Fruit fly (Drosophila melanogaster) whole organism, embryonic: ENCODE data around the gene mthl9.

Source experiments
- BEAF-32 ChIP-seq: fragments of 200-800 bp; sonication (Bioruptor generic); optimal IDR thresholded peaks from 3 replicates; lab custom pipeline; 2017; ENCODE audit warnings: missing biosample characterization, missing genetic modification characterization, mild to moderate bottlenecking, moderate library complexity, missing genetic modification reagents
- CG10267 ChIP-seq: fragments of 200-800 bp; sonication (Bioruptor generic); optimal IDR thresholded peaks from 2 replicates; lab custom pipeline; 2018; ENCODE audit warnings: missing biosample characterization, mild to moderate bottlenecking, missing genetic modification characterization, moderate library complexity
- CG10654 ChIP-seq: fragments of 200-800 bp; sonication (Bioruptor generic); optimal IDR thresholded peaks from 2 replicates; lab custom pipeline; 2016; ENCODE audit warnings: missing biosample characterization, missing genetic modification characterization
- CG11093 ChIP-seq: fragments of 200-800 bp; sonication (Bioruptor generic); IDR thresholded peaks from 3 replicates; pipeline ENCODE4 v1.3.6; 2022; ENCODE audit warnings: missing biosample characterization, missing genetic modification characterization
- CG11456 ChIP-seq: fragments of 200-800 bp; sonication (Bioruptor generic); IDR thresholded peaks from 3 replicates; pipeline ENCODE4 v1.3.6; 2022; ENCODE audit warnings: missing biosample characterization, missing genetic modification characterization
- CG13287 ChIP-seq: fragments of 200-800 bp; sonication (Bioruptor generic); IDR thresholded peaks from 2 replicates; pipeline ENCODE4 v1.3.6; 2022; ENCODE audit warnings: missing biosample characterization, missing genetic modification characterization; ENCODE audit not compliant: partially characterized antibody
- CG14441 ChIP-seq: fragments of 200-800 bp; sonication (Bioruptor generic); IDR thresholded peaks from 2 replicates; pipeline ENCODE4 v1.3.6; 2022; ENCODE audit warnings: missing biosample characterization, missing genetic modification characterization
- CG15479 ChIP-seq: fragments of 200-800 bp; sonication (Bioruptor generic); optimal IDR thresholded peaks from 3 replicates; lab custom pipeline; 2019; ENCODE audit warnings: missing biosample characterization, mild to moderate bottlenecking, missing genetic modification characterization, moderate library complexity
- CG16815 ChIP-seq: fragments of 200-800 bp; sonication (Bioruptor generic); optimal IDR thresholded peaks from 3 replicates; lab custom pipeline; 2017; ENCODE audit warnings: missing biosample characterization, mild to moderate bottlenecking, missing genetic modification characterization
- CG17385 ChIP-seq: fragments of 200-800 bp; sonication (Bioruptor generic); optimal IDR thresholded peaks from 3 replicates; lab custom pipeline; 2018; ENCODE audit warnings: missing biosample characterization, mild to moderate bottlenecking, missing genetic modification characterization
- CG1832 ChIP-seq: fragments of 200-800 bp; sonication (Bioruptor generic); optimal IDR thresholded peaks from 2 replicates; lab custom pipeline; 2017; ENCODE audit warnings: missing biosample characterization, mild to moderate bottlenecking, missing genetic modification characterization, inconsistent platforms
- CG2712 ChIP-seq: fragments of 200-800 bp; optimal IDR thresholded peaks from 3 replicates; lab custom pipeline; 2019; ENCODE audit warnings: missing biosample characterization, mild to moderate bottlenecking, missing genetic modification characterization, moderate library complexity
- CG4328 ChIP-seq: fragments of 200-800 bp; sonication (Bioruptor generic); optimal IDR thresholded peaks from 3 replicates; lab custom pipeline; 2017; ENCODE audit warnings: missing biosample characterization, missing genetic modification reagents, missing genetic modification characterization
- CG8388 ChIP-seq: fragments of 200-800 bp; sonication (Bioruptor generic); optimal IDR thresholded peaks from 2 replicates; lab custom pipeline; 2019; ENCODE audit warnings: missing biosample characterization, mild to moderate bottlenecking, missing genetic modification characterization, moderate library complexity
- CG8478 ChIP-seq: fragments of >200 bp; optimal IDR thresholded peaks from 2 replicates; lab custom pipeline; 2018
- CG9609 ChIP-seq: fragments of 200-800 bp; sonication (Bioruptor generic); optimal IDR thresholded peaks from 3 replicates; lab custom pipeline; 2016; ENCODE audit warnings: missing biosample characterization, missing genetic modification characterization
- CG9876 ChIP-seq: fragments of 200-800 bp; sonication (Bioruptor generic); optimal IDR thresholded peaks from 2 replicates; lab custom pipeline; 2016; ENCODE audit warnings: missing biosample characterization, missing genetic modification characterization
- CG9932 ChIP-seq: fragments of 200-800 bp; sonication (Bioruptor generic); IDR thresholded peaks from 2 replicates; pipeline ENCODE4 v1.3.6; 2022; ENCODE audit warnings: missing biosample characterization, missing genetic modification characterization
- Dad ChIP-seq: fragments of 200-800 bp; sonication (Bioruptor generic); optimal IDR thresholded peaks from 3 replicates; lab custom pipeline; 2016; ENCODE audit warnings: missing biosample characterization, missing genetic modification characterization
- Dbx ChIP-seq: fragments of 200-800 bp; sonication (Bioruptor generic); IDR thresholded peaks from 3 replicates; pipeline ENCODE4 v1.3.6; 2022; ENCODE audit warnings: missing biosample characterization, missing genetic modification characterization
- Dek ChIP-seq: fragments of 200-800 bp; sonication (Bioruptor generic); optimal IDR thresholded peaks from 3 replicates; lab custom pipeline; 2019; ENCODE audit warnings: missing biosample characterization, mild to moderate bottlenecking, missing genetic modification characterization, moderate library complexity
- Lpt ChIP-seq: fragments of >200 bp; optimal IDR thresholded peaks from 2 replicates; lab custom pipeline; 2018; ENCODE audit warnings: missing biosample characterization, missing genetic modification characterization
- Max ChIP-seq: fragments of 200-800 bp; sonication (Bioruptor generic); optimal IDR thresholded peaks from 2 replicates; lab custom pipeline; 2016; ENCODE audit warnings: missing biosample characterization, mild to moderate bottlenecking, missing genetic modification characterization
- Six4 ChIP-seq: fragments of 200-800 bp; sonication (Bioruptor generic); optimal IDR thresholded peaks from 2 replicates; lab custom pipeline; 2016; ENCODE audit warnings: missing biosample characterization, missing genetic modification characterization
- Sox102F ChIP-seq: fragments of 200-800 bp; sonication (Bioruptor generic); optimal IDR thresholded peaks from 2 replicates; lab custom pipeline; 2018; ENCODE audit warnings: missing biosample characterization, mild to moderate bottlenecking, missing genetic modification characterization, moderate library complexity
- Sry-β ChIP-seq: fragments of 200-800 bp; sonication (Bioruptor generic); optimal IDR thresholded peaks from 2 replicates; lab custom pipeline; 2018; ENCODE audit warnings: missing biosample characterization, mild to moderate bottlenecking, missing genetic modification characterization, moderate library complexity
- Tbp ChIP-seq: fragments of >200 bp; optimal IDR thresholded peaks from 2 replicates; lab custom pipeline; 2018; ENCODE audit warnings: missing biosample characterization, missing genetic modification characterization
- amos ChIP-seq: fragments of 200-800 bp; sonication (Bioruptor generic); IDR thresholded peaks from 2 replicates; pipeline ENCODE4 v1.3.6; 2022; ENCODE audit warnings: missing biosample characterization, missing genetic modification characterization; ENCODE audit not compliant: partially characterized antibody
- ash1 ChIP-seq: fragments of 200-800 bp; sonication (Bioruptor generic); optimal IDR thresholded peaks from 2 replicates; lab custom pipeline; 2018; ENCODE audit warnings: missing biosample characterization, mild to moderate bottlenecking, missing genetic modification characterization
- bab2 ChIP-seq: fragments of 200-800 bp; sonication (Bioruptor generic); optimal IDR thresholded peaks from 2 replicates; lab custom pipeline; 2016; ENCODE audit warnings: missing biosample characterization, missing genetic modification characterization
- bowl ChIP-seq: fragments of 200-800 bp; sonication (Bioruptor generic); IDR thresholded peaks from 2 replicates; pipeline ENCODE4 v1.3.6; 2022; ENCODE audit warnings: missing biosample characterization, missing genetic modification characterization
- cad ChIP-seq: fragments of >200 bp; optimal IDR thresholded peaks from 2 replicates; lab custom pipeline; 2017; ENCODE audit warnings: missing biosample characterization, missing genetic modification characterization
- cato ChIP-seq: fragments of 200-800 bp; sonication (Bioruptor generic); optimal IDR thresholded peaks from 2 replicates; lab custom pipeline; 2016; ENCODE audit warnings: missing biosample characterization, missing genetic modification characterization, borderline replicate concordance
- ci ChIP-seq: fragments of 200-800 bp; sonication (Bioruptor generic); IDR thresholded peaks from 3 replicates; pipeline ENCODE4 v1.3.6; 2022; ENCODE audit warnings: missing biosample characterization, missing genetic modification characterization
- fd102C ChIP-seq: fragments of 200-800 bp; sonication (Bioruptor generic); optimal IDR thresholded peaks from 2 replicates; lab custom pipeline; 2018; ENCODE audit warnings: missing biosample characterization, mild to moderate bottlenecking, missing genetic modification characterization, moderate library complexity
- fd64A ChIP-seq: fragments of 200-800 bp; sonication (Bioruptor generic); optimal IDR thresholded peaks from 3 replicates; lab custom pipeline; 2018; ENCODE audit warnings: missing biosample characterization, mild to moderate bottlenecking, missing genetic modification characterization
- gcm2 ChIP-seq: fragments of 200-800 bp; sonication (Bioruptor generic); optimal IDR thresholded peaks from 2 replicates; lab custom pipeline; 2016; ENCODE audit warnings: missing biosample characterization, missing genetic modification characterization
- gt ChIP-seq: fragments of 200-800 bp; sonication (Bioruptor generic); IDR thresholded peaks from 2 replicates; pipeline ENCODE4 v1.3.6; 2022; ENCODE audit warnings: missing biosample characterization, missing genetic modification characterization
- hkb ChIP-seq, 2 experiments: fragments of 200-800 bp in 1 of 2; fragments of >200 bp in 1 of 2; sonication (Bioruptor generic) in 1 of 2; IDR thresholded peaks in 1 of 2; optimal IDR thresholded peaks in 1 of 2; 2 replicates each; pipeline versions ENCODE4 v1.3.6 to Lab custom; 2017 to 2022; ENCODE audit warnings: missing biosample characterization in 1 of 2, missing genetic modification characterization in 1 of 2
- hth ChIP-seq: fragments of >200 bp; optimal IDR thresholded peaks from 2 replicates; lab custom pipeline; 2017; ENCODE audit warnings: inconsistent platforms
- jumu ChIP-seq: fragments of 200-800 bp; sonication (Bioruptor generic); optimal IDR thresholded peaks from 3 replicates; lab custom pipeline; 2016; ENCODE audit warnings: missing biosample characterization, missing genetic modification characterization
- klu ChIP-seq: fragments of 200-800 bp; sonication (Bioruptor generic); IDR thresholded peaks from 2 replicates; pipeline ENCODE4 v1.3.6; 2022; ENCODE audit warnings: missing biosample characterization, missing genetic modification characterization
- lmd ChIP-seq: fragments of 200-800 bp; sonication (Bioruptor generic); IDR thresholded peaks from 2 replicates; pipeline ENCODE4 v1.3.6; 2022; ENCODE audit warnings: missing biosample characterization, missing genetic modification characterization
- p53 ChIP-seq: fragments of 200-800 bp; sonication (Bioruptor generic); optimal IDR thresholded peaks from 2 replicates; lab custom pipeline; 2016; ENCODE audit warnings: missing biosample characterization, missing genetic modification characterization
- pros ChIP-seq: fragments of 200-800 bp; sonication (Bioruptor generic); optimal IDR thresholded peaks from 3 replicates; lab custom pipeline; 2019; ENCODE audit warnings: missing biosample characterization, mild to moderate bottlenecking, missing genetic modification characterization, moderate library complexity
- pzg ChIP-seq: fragments of 200-800 bp; sonication (Bioruptor generic); optimal IDR thresholded peaks from 3 replicates; lab custom pipeline; 2018; ENCODE audit warnings: missing biosample characterization, mild to moderate bottlenecking, missing genetic modification characterization, moderate library complexity
- wor ChIP-seq: fragments of 200-800 bp; sonication (Bioruptor generic); IDR thresholded peaks from 2 replicates; pipeline ENCODE4 v1.3.6; 2022; ENCODE audit warnings: missing biosample characterization, missing genetic modification characterization
- zfh1 ChIP-seq: fragments of 200-800 bp; sonication (Bioruptor generic); IDR thresholded peaks from 3 replicates; pipeline ENCODE4 v1.3.6; 2022; ENCODE audit warnings: missing biosample characterization, missing genetic modification characterization
- zfh2 ChIP-seq: fragments of 200-800 bp; sonication (Bioruptor generic); optimal IDR thresholded peaks from 2 replicates; lab custom pipeline; 2016; ENCODE audit warnings: missing biosample characterization, missing genetic modification characterization

The mthl9 gene

DNA sequence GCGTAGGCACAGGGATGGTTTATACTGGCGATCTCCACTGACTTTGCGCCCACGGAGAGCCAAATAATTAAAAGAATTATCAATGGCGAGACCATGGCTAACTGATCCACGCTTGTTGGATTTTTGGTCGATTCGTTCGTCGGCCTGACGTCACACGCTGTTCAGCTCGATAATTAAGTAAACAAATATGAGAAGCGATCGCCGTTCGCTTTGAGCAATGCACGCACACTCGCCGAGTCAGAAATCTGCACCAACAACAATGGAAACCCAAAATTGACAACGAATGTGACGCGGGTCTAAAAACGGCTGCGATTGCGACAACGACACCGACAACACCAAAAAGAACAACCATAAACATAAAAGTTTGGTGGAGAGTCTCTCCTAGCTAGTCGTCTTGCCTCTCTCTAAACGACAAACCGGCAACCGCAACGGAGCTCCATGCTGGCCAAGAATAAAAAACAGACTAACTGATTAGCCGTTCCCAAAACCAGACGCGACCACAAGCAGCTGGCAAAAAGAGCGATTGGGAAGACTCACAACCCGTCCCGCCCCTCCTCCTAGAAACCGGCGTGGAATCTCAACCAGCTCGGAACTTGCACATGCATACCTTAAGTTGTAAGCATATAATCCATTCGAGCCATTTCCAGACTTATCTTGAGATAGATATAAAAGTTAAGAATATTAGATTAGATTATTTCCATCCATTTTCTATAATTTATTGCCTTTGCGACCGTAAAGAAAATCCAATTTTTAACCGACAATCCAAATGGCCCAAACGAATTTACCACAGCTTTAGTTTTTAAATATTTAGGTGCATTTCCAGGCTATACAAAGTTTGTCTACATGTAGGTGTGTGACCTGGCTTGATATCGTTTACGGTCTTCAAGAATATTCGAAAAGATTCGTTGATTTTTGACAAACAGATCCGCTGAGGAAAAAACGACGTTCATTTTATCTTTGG is at the start of gene mthl9 (continued):
- TF ChIP-seq zfh1 (no peak), Six4 (GFP tag; lab: Kevin White, UChicago) (no peak), Dek (tag; lab: Kevin White, UChicago) (no peak), gt (GFP tag; lab: Robert Waterston, UW) (no peak), hth (lab: Kevin White, UChicago) (no peak), CG8478 (no peak), CG16815 (GFP tag; lab: Kevin White, UChicago) (no peak), ash1 (GFP tag; lab: Kevin White, UChicago) (no peak), p53 (GFP tag; lab: Kevin White, UChicago) (no peak), CG4328 (GFP tag; lab: Kevin White, UChicago) (peak; percentile 26), wor (GFP tag; lab: Robert Waterston, UW) (no peak), gcm2 (GFP tag; lab: Kevin White, UChicago) (no peak), amos (GFP tag; lab: Robert Waterston, UW) (peak; percentile 10; the same call in 1 of the 2 replicates), fd64A (GFP tag; lab: Kevin White, UChicago) (no peak), bab2 (no peak), Sox102F (GFP tag; lab: Kevin White, UChicago) (no peak), CG9876 (GFP tag; lab: Kevin White, UChicago) (no peak), CG1832 (GFP tag; lab: Kevin White, UChicago) (no peak), CG15479 (GFP tag; lab: Kevin White, UChicago) (no peak), CG17385 (GFP tag; lab: Kevin White, UChicago) (peak; percentile 17), CG13287 (GFP tag; lab: Robert Waterston, UW) (peak; percentile 45; the same call in 1 of the 2 replicates), jumu (no peak), pzg (GFP tag; lab: Kevin White, UChicago) (peak; percentile 9), klu (GFP tag; lab: Robert Waterston, UW) (no peak), bowl (GFP tag; lab: Robert Waterston, UW) (no peak), CG10654 (GFP tag; lab: Kevin White, UChicago) (no peak), fd102C (GFP tag; lab: Kevin White, UChicago) (no peak), Max (GFP tag; lab: Kevin White, UChicago) (no peak), BEAF-32 (GFP tag; lab: Kevin White, UChicago) (no peak), cad (no peak), cato (GFP tag; lab: Kevin White, UChicago) (no peak), CG8388 (GFP tag; lab: Kevin White, UChicago) (no peak), CG11456 (no peak), CG9609 (GFP tag; lab: Kevin White, UChicago) (no peak), Dbx (GFP tag; lab: Robert Waterston, UW) (0 out of 3 replicates have a peak, but pooled peaks have one; percentile 19), CG2712 (tag; lab: Kevin White, UChicago) (no peak), CG14441 (GFP tag; lab: Robert Waterston, UW) (peak; percentile 41; the same call in 1 of the 2 replicates), hkb (optimal IDR thresholded peaks at IDR 0.05; lab: Kevin White, UChicago) (no peak), hkb (GFP tag; IDR thresholded peaks at IDR 0.05; lab: Robert Waterston, UW) (peak; percentile 46; the same call in 1 of the 2 replicates), ci (0 out of 3 replicates have a peak, but pooled peaks have one; percentile 5), Dad (GFP tag; lab: Kevin White, UChicago) (no peak), zfh2 (GFP tag; lab: Kevin White, UChicago) (peak; percentile 3), CG9932 (peak; percentile 30; the same call in 1 of the 2 replicates), Tbp (GFP tag; lab: Kevin White, UChicago) (no peak), CG10267 (tag; lab: Kevin White, UChicago) (no peak), lmd (GFP tag; lab: Robert Waterston, UW) (no peak; the same call in 1 of the 2 replicates), Lpt (no peak), CG11093 (GFP tag; lab: Robert Waterston, UW) (no peak), pros (peak; percentile 42), Sry-β (GFP tag; lab: Kevin White, UChicago) (no peak)
